Worm (Caenorhabditis elegans) whole organism, late embryonic: ENCODE results near the gene F28H7.8.

ENCODE experiments used
- F13H6.1 ChIP-seq: sonication (generic microtip); optimal IDR thresholded peaks from 2 replicates; lab custom pipeline; 2016; ENCODE audit warnings: missing genetic modification characterization, missing compliant biosample characterization
- ref-2 ChIP-seq: sonication (generic microtip); optimal IDR thresholded peaks from 2 replicates; lab custom pipeline; 2016; ENCODE audit warnings: missing genetic modification characterization, missing compliant biosample characterization
- syd-9 ChIP-seq: sonication (generic microtip); optimal IDR thresholded peaks from 2 replicates; lab custom pipeline; 2016; ENCODE audit warnings: mild to moderate bottlenecking, missing genetic modification characterization, moderate library complexity, missing compliant biosample characterization

DNA sequence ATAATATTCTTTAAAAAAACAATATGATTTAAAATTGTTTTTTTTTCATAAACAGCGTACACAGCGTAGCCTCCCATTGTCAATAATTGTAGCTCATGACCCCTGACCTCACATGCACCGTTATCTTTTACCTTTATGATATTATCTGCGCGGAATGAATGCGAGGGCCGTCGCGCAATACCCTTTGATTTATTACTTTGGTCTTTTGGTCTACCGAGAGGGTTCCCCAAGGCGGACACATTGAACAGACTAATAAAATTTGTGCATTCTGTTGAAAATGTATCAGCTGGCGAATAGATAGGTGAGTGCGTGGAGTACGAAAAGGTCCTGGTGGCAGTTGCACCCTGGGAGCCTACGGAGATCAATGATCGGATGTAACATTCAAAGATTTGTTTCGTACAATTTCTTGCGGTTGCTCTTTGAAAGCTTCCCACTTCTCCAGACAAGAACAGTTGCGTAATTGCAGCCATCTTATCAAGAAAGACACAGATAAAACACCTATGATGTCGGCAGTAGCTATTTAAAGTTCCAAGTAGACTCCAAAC lies 38.4 kb upstream of the F28H7.8 start:
- no peak for TF ChIP-seq syd-9 (tag; lab: Kevin White, UChicago)
- TF ChIP-seq F13H6.1 (tag; lab: Kevin White, UChicago) = no peak
- TF ChIP-seq ref-2 (tag; lab: Kevin White, UChicago) = no peak
